Fruit fly (Drosophila melanogaster) whole organism, wandering third instar larva: ENCODE measurements around the gene NT1.

ENCODE experiments used
- Abd-B ChIP-seq: fragments of >200 bp; optimal IDR thresholded peaks from 2 replicates; lab custom pipeline; 2017; ENCODE audit warnings: missing biosample characterization, missing genetic modification characterization
- CG32264 ChIP-seq: fragments of 200-800 bp; sonication (Bioruptor generic); optimal IDR thresholded peaks from 2 replicates; lab custom pipeline; 2016; ENCODE audit warnings: missing biosample characterization, missing genetic modification characterization
- CG9705 ChIP-seq: fragments of 200-800 bp; sonication (Bioruptor generic); optimal IDR thresholded peaks from 2 replicates; lab custom pipeline; 2018; ENCODE audit warnings: missing biosample characterization, mild to moderate bottlenecking, missing genetic modification characterization
- CrebA ChIP-seq: fragments of 200-800 bp; sonication (Bioruptor generic); optimal IDR thresholded peaks from 2 replicates; lab custom pipeline; 2016; ENCODE audit warnings: missing biosample characterization, mild to moderate bottlenecking, missing genetic modification characterization, borderline replicate concordance
- Dfd ChIP-seq: fragments of >200 bp; optimal IDR thresholded peaks from 2 replicates; lab custom pipeline; 2017; ENCODE audit warnings: missing biosample characterization, missing genetic modification characterization
- Dif ChIP-seq: fragments of 200-275, 200-300 bp; sonication (Bioruptor generic); optimal IDR thresholded peaks from 2 replicates; lab custom pipeline; 2018; ENCODE audit warnings: missing biosample characterization, missing genetic modification characterization; ENCODE audit not compliant: partially characterized antibody
- GATAd ChIP-seq: sonication (Bioruptor generic); optimal IDR thresholded peaks from 2 replicates; lab custom pipeline; 2016; ENCODE audit warnings: missing biosample characterization, missing genetic modification characterization
- HLH106 ChIP-seq: fragments of 200-800 bp; optimal IDR thresholded peaks from 3 replicates; lab custom pipeline; 2019; ENCODE audit warnings: missing biosample characterization, mild to moderate bottlenecking, missing genetic modification characterization, moderate library complexity
- Hnf4 ChIP-seq: fragments of 200-800 bp; sonication (Bioruptor generic); optimal IDR thresholded peaks from 2 replicates; lab custom pipeline; 2016; ENCODE audit warnings: missing biosample characterization, mild to moderate bottlenecking, missing genetic modification characterization
- Hr78 ChIP-seq: fragments of >200 bp; optimal IDR thresholded peaks from 2 replicates; lab custom pipeline; 2017; ENCODE audit warnings: missing biosample characterization, missing genetic modification characterization
- Hr83 ChIP-seq: fragments of 200-300 bp; sonication (Bioruptor generic); optimal IDR thresholded peaks from 2 replicates; lab custom pipeline; 2016; ENCODE audit warnings: missing biosample characterization, mild to moderate bottlenecking, missing genetic modification characterization, moderate library complexity; ENCODE audit not compliant: poor library complexity, severe bottlenecking
- Jra ChIP-seq: sonication (Bioruptor generic); optimal IDR thresholded peaks from 2 replicates; lab custom pipeline; 2016; ENCODE audit warnings: missing biosample characterization, missing genetic modification characterization
- Mio ChIP-seq: sonication (Bioruptor generic); optimal IDR thresholded peaks from 2 replicates; lab custom pipeline; 2016; ENCODE audit warnings: missing biosample characterization, missing genetic modification characterization
- Myc ChIP-seq: fragments of >200 bp; optimal IDR thresholded peaks from 2 replicates; lab custom pipeline; 2017
- N ChIP-seq: fragments of >200 bp; optimal IDR thresholded peaks from 2 replicates; lab custom pipeline; 2018; ENCODE audit warnings: missing biosample characterization, missing external identifiers, missing genetic modification characterization
- OdsH ChIP-seq: fragments of 200-800 bp; sonication (Bioruptor generic); optimal IDR thresholded peaks from 2 replicates; lab custom pipeline; 2016; ENCODE audit warnings: missing biosample characterization, mild to moderate bottlenecking, missing genetic modification characterization
- Rel ChIP-seq, 2 experiments: fragments of 200-800 bp; sonication (Bioruptor generic) in 1 of 2; optimal IDR thresholded peaks; 2 replicates in 1 of 2; 3 replicates in 1 of 2; lab custom pipeline; 2016 to 2019; ENCODE audit warnings: mild to moderate bottlenecking in 2 of 2, missing biosample characterization in 2 of 2, missing genetic modification characterization in 2 of 2, moderate library complexity in 1 of 2
- Sp1 ChIP-seq: fragments of 200-800 bp; sonication (Bioruptor generic); optimal IDR thresholded peaks from 3 replicates; lab custom pipeline; 2019; ENCODE audit warnings: missing biosample characterization, mild to moderate bottlenecking, missing genetic modification characterization, moderate library complexity
- Vsx2 ChIP-seq: fragments of 200-300, 225-300 bp; sonication (Bioruptor generic); optimal IDR thresholded peaks from 2 replicates; lab custom pipeline; 2018; ENCODE audit warnings: missing biosample characterization, missing genetic modification characterization; ENCODE audit not compliant: partially characterized antibody
- br ChIP-seq: fragments of 200-800 bp; sonication (Bioruptor generic); optimal IDR thresholded peaks from 2 replicates; lab custom pipeline; 2016; ENCODE audit warnings: missing biosample characterization, missing genetic modification characterization
- brk ChIP-seq: fragments of 200-800 bp; sonication (Bioruptor generic); optimal IDR thresholded peaks from 2 replicates; lab custom pipeline; 2016; ENCODE audit warnings: missing biosample characterization, mild to moderate bottlenecking, missing genetic modification characterization
- dl ChIP-seq, 2 experiments: fragments of 175-275, 200-275 bp in 1 of 2; fragments of 200-275 bp in 1 of 2; sonication (Bioruptor generic); optimal IDR thresholded peaks; lab custom pipeline; 2018; ENCODE audit warnings: mild to moderate bottlenecking in 2 of 2, missing biosample characterization in 2 of 2, missing genetic modification characterization in 2 of 2, moderate library complexity in 2 of 2; ENCODE audit not compliant: partially characterized antibody in 2 of 2, insufficient read depth in 1 of 2
- dmrt93B ChIP-seq: fragments of 200-800 bp; sonication (Bioruptor generic); optimal IDR thresholded peaks from 2 replicates; lab custom pipeline; 2018; ENCODE audit warnings: missing biosample characterization, mild to moderate bottlenecking, missing genetic modification characterization
- dsf ChIP-seq: sonication (Bioruptor generic); optimal IDR thresholded peaks from 2 replicates; lab custom pipeline; 2016; ENCODE audit warnings: missing biosample characterization, missing genetic modification characterization, borderline replicate concordance
- ey ChIP-seq: fragments of 200-800 bp; sonication (Bioruptor generic); optimal IDR thresholded peaks from 2 replicates; lab custom pipeline; 2016; ENCODE audit warnings: missing biosample characterization, missing genetic modification characterization
- foxo ChIP-seq, 2 experiments: fragments of 200-800 bp; sonication (Bioruptor generic); optimal IDR thresholded peaks; 2 replicates in 1 of 2; 3 replicates in 1 of 2; lab custom pipeline; 2016 to 2017; ENCODE audit warnings: missing biosample characterization in 2 of 2, missing genetic modification characterization in 2 of 2
- fru ChIP-seq: fragments of 200-800 bp; sonication (Bioruptor generic); optimal IDR thresholded peaks from 3 replicates; lab custom pipeline; 2016; ENCODE audit warnings: missing biosample characterization, mild to moderate bottlenecking, missing genetic modification characterization
- h ChIP-seq: fragments of 200-800 bp; sonication (Bioruptor generic); optimal IDR thresholded peaks from 3 replicates; lab custom pipeline; 2016; ENCODE audit warnings: missing biosample characterization, mild to moderate bottlenecking, missing genetic modification characterization
- jim ChIP-seq: fragments of 175-275, 200-325 bp; sonication (Bioruptor generic); optimal IDR thresholded peaks from 2 replicates; lab custom pipeline; 2016; ENCODE audit warnings: missing biosample characterization, mild to moderate bottlenecking, missing genetic modification characterization
- lola ChIP-seq: fragments of >200 bp; optimal IDR thresholded peaks from 2 replicates; lab custom pipeline; 2017; ENCODE audit warnings: missing biosample characterization, missing genetic modification characterization
- pan ChIP-seq: fragments of >200 bp; optimal IDR thresholded peaks from 2 replicates; lab custom pipeline; 2017
- psq ChIP-seq: fragments of 200-800 bp; sonication (Bioruptor generic); optimal IDR thresholded peaks from 3 replicates; lab custom pipeline; 2017; ENCODE audit warnings: missing biosample characterization, mild to moderate bottlenecking, missing genetic modification characterization, moderate library complexity
- rgr ChIP-seq: fragments of 200-800 bp; sonication (Bioruptor generic); optimal IDR thresholded peaks from 3 replicates; lab custom pipeline; 2016; ENCODE audit warnings: missing biosample characterization, mild to moderate bottlenecking, missing genetic modification characterization
- sage ChIP-seq: fragments of 200-800 bp; sonication (Bioruptor generic); optimal IDR thresholded peaks from 2 replicates; lab custom pipeline; 2016; ENCODE audit warnings: missing biosample characterization, mild to moderate bottlenecking, missing genetic modification characterization
- sv ChIP-seq: fragments of 200-800 bp; sonication (Bioruptor generic); optimal IDR thresholded peaks from 3 replicates; lab custom pipeline; 2016; ENCODE audit warnings: missing biosample characterization, missing genetic modification characterization
- tai ChIP-seq: sonication (Bioruptor generic); optimal IDR thresholded peaks from 2 replicates; lab custom pipeline; 2016; ENCODE audit warnings: missing biosample characterization, missing genetic modification characterization
- usp ChIP-seq: fragments of >200 bp; optimal IDR thresholded peaks from 2 replicates; lab custom pipeline; 2017; ENCODE audit warnings: missing biosample characterization, missing genetic modification characterization
- woc ChIP-seq: sonication (Bioruptor generic); optimal IDR thresholded peaks from 2 replicates; lab custom pipeline; 2016; ENCODE audit warnings: missing biosample characterization, mild to moderate bottlenecking, missing genetic modification characterization

The NT1 gene

dm6 chr3L:4500400-4500799 is 7.8 kb downstream of the NT1 start, which contains the start of gene CG13720:
TSS of gene CG13720 (minus strand) at chr3L:4500500.
- TF ChIP-seq Hnf4 (GFP tag; lab: Kevin White, UChicago): no peak
- TF ChIP-seq Rel (GFP tag; optimal IDR thresholded peaks at IDR 0.05; lab: Kevin White, UChicago): no peak
- no peak for TF ChIP-seq Rel (tag; optimal IDR thresholded peaks at IDR 0.05; lab: Kevin White, UChicago)
- no peak for TF ChIP-seq h (GFP tag; lab: Kevin White, UChicago)
- TF ChIP-seq brk: no peak
- TF ChIP-seq OdsH (GFP tag; lab: Kevin White, UChicago): no peak
- TF ChIP-seq GATAd (GFP tag; lab: Kevin White, UChicago): no peak
- TF ChIP-seq jim (GFP tag; lab: Kevin White, UChicago): no peak
- TF ChIP-seq Hr78 (GFP tag; lab: Kevin White, UChicago): no peak
- no peak for TF ChIP-seq CG9705 (GFP tag; lab: Kevin White, UChicago)
- no peak for TF ChIP-seq br
- no peak for TF ChIP-seq CG32264 (GFP tag; lab: Kevin White, UChicago)
- TF ChIP-seq dmrt93B (GFP tag; lab: Kevin White, UChicago): no peak
- no peak for TF ChIP-seq Abd-B (GFP tag; lab: Kevin White, UChicago)
- TF ChIP-seq Dfd (GFP tag; lab: Kevin White, UChicago): no peak
- no peak for TF ChIP-seq usp
- TF ChIP-seq pan (lab: Kevin White, UChicago): no peak
- TF ChIP-seq Hr83 (GFP tag; lab: Kevin White, UChicago): no peak
- no peak for TF ChIP-seq tai
- TF ChIP-seq, all 38 proteins: peak for 0

dm6 chr3L:4497677-4498076 is 10.6 kb downstream of the NT1 start, which contains the start of gene CG13721:
TSS of gene CG13721 (minus strand) at chr3L:4497777.
- no peak for TF ChIP-seq ey (GFP tag; lab: Kevin White, UChicago)
- TF ChIP-seq, all 38 proteins: peak for 0

dm6 chr3L:4494603-4495002 is 13.6 kb downstream of the NT1 start:
- no peak for TF ChIP-seq sv (GFP tag; lab: Kevin White, UChicago)
- no peak for TF ChIP-seq Rel (GFP tag; optimal IDR thresholded peaks at IDR 0.05; lab: Kevin White, UChicago)
- no peak for TF ChIP-seq Rel (tag; optimal IDR thresholded peaks at IDR 0.05; lab: Kevin White, UChicago)
- peak; percentile 74 for TF ChIP-seq OdsH (GFP tag; lab: Kevin White, UChicago)
- TF ChIP-seq Myc (lab: Kevin White, UChicago): no peak
- TF ChIP-seq Jra (GFP tag; lab: Kevin White, UChicago): no peak
- no peak for TF ChIP-seq Mio
- TF ChIP-seq dl (GFP tag; optimal IDR thresholded peaks at IDR 0.05; lab: Kevin White, UChicago; ENCODE audit: insufficient read depth in 1 of 2, partially characterized antibody in 2 of 2): no peak
- TF ChIP-seq fru (GFP tag; lab: Kevin White, UChicago): peak; percentile 71
- peak; percentile 34 for TF ChIP-seq CG9705 (GFP tag; lab: Kevin White, UChicago)
- peak; percentile 70 for TF ChIP-seq brk
- TF ChIP-seq br: peak; percentile 69
- no peak for TF ChIP-seq N (GFP tag; lab: Kevin White, UChicago)
- peak; percentile 30 for TF ChIP-seq tai
- TF ChIP-seq CrebA: peak; percentile 10
- peak; percentile 78 for TF ChIP-seq h (GFP tag; lab: Kevin White, UChicago)
- peak; percentile 73 for TF ChIP-seq Sp1
- TF ChIP-seq Dfd (GFP tag; lab: Kevin White, UChicago): no peak
- TF ChIP-seq psq (GFP tag; lab: Kevin White, UChicago): peak; percentile 74
- TF ChIP-seq GATAd (GFP tag; lab: Kevin White, UChicago): no peak
- TF ChIP-seq Hr78 (GFP tag; lab: Kevin White, UChicago): no peak
- TF ChIP-seq rgr (GFP tag; lab: Kevin White, UChicago): peak; percentile 73
- no peak for TF ChIP-seq CG32264 (GFP tag; lab: Kevin White, UChicago)
- peak; percentile 76 for TF ChIP-seq HLH106
- TF ChIP-seq woc (GFP tag; lab: Kevin White, UChicago): peak; percentile 55
- peak; percentile 54 for TF ChIP-seq ey (GFP tag; lab: Kevin White, UChicago)
- no peak for TF ChIP-seq lola (GFP tag; lab: Kevin White, UChicago)
- peak; percentile 41 for TF ChIP-seq Hnf4 (GFP tag; lab: Kevin White, UChicago)
- TF ChIP-seq sage (GFP tag; lab: Kevin White, UChicago): peak; percentile 64
- no peak for TF ChIP-seq dsf
- no peak for TF ChIP-seq usp
- no peak for TF ChIP-seq Hr83 (GFP tag; lab: Kevin White, UChicago)
- TF ChIP-seq Vsx2 (GFP tag; lab: Kevin White, UChicago): no peak
- peak; percentile 48 for TF ChIP-seq dmrt93B (GFP tag; lab: Kevin White, UChicago)
- TF ChIP-seq pan (lab: Kevin White, UChicago): no peak
- no peak for TF ChIP-seq jim (GFP tag; lab: Kevin White, UChicago)
- peak in 1 of 2 experiments; percentile 74 for TF ChIP-seq foxo (GFP tag; optimal IDR thresholded peaks at IDR 0.05; lab: Kevin White, UChicago)
- no peak for TF ChIP-seq Dif (GFP tag; lab: Kevin White, UChicago)
